Fruit fly (Drosophila melanogaster) whole organism, embryonic: ENCODE results near the gene CG42404.

ENCODE experiments used
- Antp ChIP-seq: fragments of 200-800 bp; sonication (Bioruptor generic); optimal IDR thresholded peaks from 3 replicates; lab custom pipeline; 2016; ENCODE audit warnings: missing biosample characterization, missing genetic modification characterization
- BEAF-32 ChIP-seq: fragments of 200-800 bp; sonication (Bioruptor generic); optimal IDR thresholded peaks from 3 replicates; lab custom pipeline; 2017; ENCODE audit warnings: missing biosample characterization, missing genetic modification characterization, mild to moderate bottlenecking, moderate library complexity, missing genetic modification reagents
- CG10267 ChIP-seq: fragments of 200-800 bp; sonication (Bioruptor generic); optimal IDR thresholded peaks from 2 replicates; lab custom pipeline; 2018; ENCODE audit warnings: missing biosample characterization, mild to moderate bottlenecking, missing genetic modification characterization, moderate library complexity
- CG10274 ChIP-seq: fragments of 200-800 bp; sonication (Bioruptor generic); optimal IDR thresholded peaks from 3 replicates; lab custom pipeline; 2017; ENCODE audit warnings: missing biosample characterization, mild to moderate bottlenecking, missing genetic modification characterization
- CG1233 ChIP-seq: fragments of 200-800 bp; sonication (Bioruptor generic); optimal IDR thresholded peaks from 4 replicates; lab custom pipeline; 2018; ENCODE audit warnings: missing biosample characterization, mild to moderate bottlenecking, missing genetic modification characterization
- CG13123 ChIP-seq: fragments of 200-800 bp; sonication (Bioruptor generic); optimal IDR thresholded peaks from 2 replicates; lab custom pipeline; 2016; ENCODE audit warnings: missing biosample characterization, missing genetic modification characterization
- CG13624 ChIP-seq: fragments of 200-800 bp; sonication (Bioruptor generic); optimal IDR thresholded peaks from 2 replicates; lab custom pipeline; 2016; ENCODE audit warnings: missing biosample characterization, missing genetic modification characterization
- CG14441 ChIP-seq: fragments of 200-800 bp; sonication (Bioruptor generic); IDR thresholded peaks from 2 replicates; pipeline ENCODE4 v1.3.6; 2022; ENCODE audit warnings: missing biosample characterization, missing genetic modification characterization
- CG14710 ChIP-seq: fragments of 200-800 bp; sonication (Bioruptor generic); optimal IDR thresholded peaks from 3 replicates; lab custom pipeline; 2019; ENCODE audit warnings: missing biosample characterization, mild to moderate bottlenecking, missing genetic modification characterization, moderate library complexity
- CG2116 ChIP-seq: fragments of 200-800 bp; sonication (Bioruptor generic); optimal IDR thresholded peaks from 3 replicates; lab custom pipeline; 2018; ENCODE audit warnings: missing biosample characterization, mild to moderate bottlenecking, missing genetic modification characterization
- CG2120 ChIP-seq: fragments of 200-800 bp; sonication (Bioruptor generic); optimal IDR thresholded peaks from 3 replicates; lab custom pipeline; 2016; ENCODE audit warnings: missing biosample characterization, missing genetic modification characterization
- CG32772 ChIP-seq: fragments of 200-800 bp; sonication (Bioruptor generic); IDR thresholded peaks from 2 replicates; pipeline ENCODE4 v1.3.6; 2022; ENCODE audit warnings: missing biosample characterization, missing genetic modification characterization
- CG34422 ChIP-seq: fragments of 200-800 bp; sonication (Bioruptor generic); IDR thresholded peaks from 3 replicates; pipeline ENCODE4 v1.3.6; 2022; ENCODE audit warnings: missing biosample characterization, missing genetic modification characterization
- CG3847 ChIP-seq: fragments of 200-800 bp; sonication (Bioruptor generic); IDR thresholded peaks from 2 replicates; pipeline ENCODE4 v1.3.6; 2022; ENCODE audit warnings: missing biosample characterization, missing genetic modification characterization
- CG4617 ChIP-seq: fragments of 200-800 bp; sonication (Bioruptor generic); optimal IDR thresholded peaks from 3 replicates; lab custom pipeline; 2016; ENCODE audit warnings: missing biosample characterization, missing genetic modification characterization, borderline replicate concordance
- CG6254 ChIP-seq: fragments of 200-800 bp; sonication (Bioruptor generic); optimal IDR thresholded peaks from 3 replicates; lab custom pipeline; 2017; ENCODE audit warnings: mild to moderate bottlenecking, missing biosample characterization, missing genetic modification reagents, missing genetic modification characterization
- CG8089 ChIP-seq: fragments of 200-800 bp; sonication (Bioruptor generic); optimal IDR thresholded peaks from 3 replicates; lab custom pipeline; 2016; ENCODE audit warnings: missing biosample characterization, missing genetic modification characterization
- CG9797 ChIP-seq: fragments of 200-800 bp; sonication (Bioruptor generic); optimal IDR thresholded peaks from 3 replicates; lab custom pipeline; 2018; ENCODE audit warnings: missing biosample characterization, mild to moderate bottlenecking, missing genetic modification characterization
- D ChIP-seq, 2 experiments: fragments of 200-800 bp in 1 of 2; fragments of >200 bp in 1 of 2; sonication (Bioruptor generic) in 1 of 2; optimal IDR thresholded peaks; 2 replicates in 1 of 2; 3 replicates in 1 of 2; lab custom pipeline; 2017; ENCODE audit warnings: mild to moderate bottlenecking in 1 of 2, missing biosample characterization in 1 of 2, missing genetic modification characterization in 1 of 2, missing genetic modification reagents in 1 of 2
- Dbx ChIP-seq: fragments of 200-800 bp; sonication (Bioruptor generic); IDR thresholded peaks from 3 replicates; pipeline ENCODE4 v1.3.6; 2022; ENCODE audit warnings: missing biosample characterization, missing genetic modification characterization
- Dll ChIP-seq: fragments of 200-800 bp; sonication (Bioruptor generic); IDR thresholded peaks from 4 replicates; pipeline ENCODE4 v1.3.6; 2022; ENCODE audit warnings: missing biosample characterization, missing genetic modification characterization; ENCODE audit not compliant: partially characterized antibody
- Dp ChIP-seq: fragments of 200-800 bp; sonication (Bioruptor generic); optimal IDR thresholded peaks from 2 replicates; lab custom pipeline; 2018; ENCODE audit warnings: missing biosample characterization, mild to moderate bottlenecking, missing genetic modification characterization, moderate library complexity
- E2f1 ChIP-seq: fragments of 200-800 bp; sonication (Bioruptor generic); IDR thresholded peaks from 2 replicates; pipeline ENCODE4 v1.3.6; 2022; ENCODE audit warnings: missing biosample characterization, missing genetic modification characterization
- E2f2 ChIP-seq: fragments of 200-800 bp; sonication (Bioruptor generic); IDR thresholded peaks from 2 replicates; pipeline ENCODE4 v1.3.6; 2022; ENCODE audit warnings: missing biosample characterization, missing genetic modification characterization
- Ets97D ChIP-seq: fragments of 200-800 bp; sonication (Bioruptor generic); optimal IDR thresholded peaks from 3 replicates; lab custom pipeline; 2016; ENCODE audit warnings: missing biosample characterization, missing genetic modification characterization
- Hey ChIP-seq: fragments of 200-800 bp; sonication (Bioruptor generic); optimal IDR thresholded peaks from 3 replicates; lab custom pipeline; 2018; ENCODE audit warnings: missing biosample characterization, mild to moderate bottlenecking, missing genetic modification characterization
- Hmr ChIP-seq: fragments of 200-800 bp; sonication (Bioruptor generic); optimal IDR thresholded peaks from 3 replicates; lab custom pipeline; 2017; ENCODE audit warnings: mild to moderate bottlenecking, missing biosample characterization, missing genetic modification reagents, missing genetic modification characterization
- MBD-R2 ChIP-seq: fragments of 200-800 bp; sonication (Bioruptor generic); IDR thresholded peaks from 2 replicates; pipeline ENCODE4 v1.3.6; 2022; ENCODE audit warnings: missing biosample characterization, missing genetic modification characterization
- MESR4 ChIP-seq: fragments of 200-800 bp; sonication (Bioruptor generic); optimal IDR thresholded peaks from 2 replicates; lab custom pipeline; 2018; ENCODE audit warnings: missing biosample characterization, mild to moderate bottlenecking, missing genetic modification characterization, moderate library complexity
- NC2α ChIP-seq: fragments of 200-800 bp; sonication (Bioruptor generic); optimal IDR thresholded peaks from 2 replicates; lab custom pipeline; 2016; ENCODE audit warnings: missing biosample characterization, missing genetic modification characterization
- Neu2 ChIP-seq: fragments of 200-800 bp; sonication (Bioruptor generic); optimal IDR thresholded peaks from 3 replicates; lab custom pipeline; 2016; ENCODE audit warnings: missing biosample characterization, missing genetic modification characterization, borderline replicate concordance
- Rx ChIP-seq: fragments of 200-800 bp; sonication (Bioruptor generic); IDR thresholded peaks from 2 replicates; pipeline ENCODE4 v1.3.6; 2022; ENCODE audit warnings: missing biosample characterization, missing genetic modification characterization
- Scr ChIP-seq: fragments of 200-800 bp; sonication (Bioruptor generic); IDR thresholded peaks from 2 replicates; pipeline ENCODE4 v1.3.6; 2022; ENCODE audit warnings: missing biosample characterization, missing genetic modification characterization; ENCODE audit not compliant: partially characterized antibody
- Sin3A ChIP-seq: fragments of >200 bp; optimal IDR thresholded peaks from 2 replicates; lab custom pipeline; 2018
- Taf1 ChIP-seq: fragments of 200-800 bp; sonication (Bioruptor generic); IDR thresholded peaks from 2 replicates; pipeline ENCODE4 v1.3.6; 2022; ENCODE audit warnings: missing biosample characterization, missing genetic modification characterization
- Xbp1 ChIP-seq: fragments of 200-800 bp; sonication (Bioruptor generic); optimal IDR thresholded peaks from 3 replicates; lab custom pipeline; 2016; ENCODE audit warnings: missing biosample characterization, mild to moderate bottlenecking, missing genetic modification characterization
- YL-1 ChIP-seq: fragments of 200-800 bp; sonication (Bioruptor generic); optimal IDR thresholded peaks from 3 replicates; lab custom pipeline; 2017; ENCODE audit warnings: missing biosample characterization, mild to moderate bottlenecking, missing genetic modification characterization
- ash1 ChIP-seq: fragments of 200-800 bp; sonication (Bioruptor generic); optimal IDR thresholded peaks from 2 replicates; lab custom pipeline; 2018; ENCODE audit warnings: missing biosample characterization, mild to moderate bottlenecking, missing genetic modification characterization
- fd102C ChIP-seq: fragments of 200-800 bp; sonication (Bioruptor generic); optimal IDR thresholded peaks from 2 replicates; lab custom pipeline; 2018; ENCODE audit warnings: missing biosample characterization, mild to moderate bottlenecking, missing genetic modification characterization, moderate library complexity
- gfzf ChIP-seq: fragments of 200-800 bp; sonication (Bioruptor generic); optimal IDR thresholded peaks from 2 replicates; lab custom pipeline; 2016; ENCODE audit warnings: missing biosample characterization, mild to moderate bottlenecking, missing genetic modification characterization, moderate library complexity
- gro ChIP-seq: fragments of 200-800 bp; sonication (Bioruptor generic); optimal IDR thresholded peaks from 2 replicates; lab custom pipeline; 2016; ENCODE audit warnings: missing biosample characterization, missing genetic modification characterization
- hth ChIP-seq: fragments of >200 bp; optimal IDR thresholded peaks from 2 replicates; lab custom pipeline; 2017; ENCODE audit warnings: inconsistent platforms
- lilli ChIP-seq: fragments of 200-800 bp; sonication (Bioruptor generic); optimal IDR thresholded peaks from 3 replicates; lab custom pipeline; 2016; ENCODE audit warnings: missing biosample characterization, missing genetic modification characterization
- mam ChIP-seq: fragments of 200-800 bp; sonication (Bioruptor generic); optimal IDR thresholded peaks from 3 replicates; lab custom pipeline; 2016; ENCODE audit warnings: missing biosample characterization, missing genetic modification characterization
- pb ChIP-seq: fragments of 200-800 bp; sonication (Bioruptor generic); optimal IDR thresholded peaks from 3 replicates; lab custom pipeline; 2016; ENCODE audit warnings: missing biosample characterization, missing genetic modification characterization
- prd ChIP-seq, 3 experiments: fragments of >200 bp in 2 of 3; fragments of 200-800 bp in 1 of 3; sonication (Bioruptor generic) in 1 of 3; optimal IDR thresholded peaks in 2 of 3; IDR thresholded peaks in 1 of 3; 2 replicates in 2 of 3; 3 replicates in 1 of 3; pipeline versions ENCODE4 v1.3.6 to Lab custom; 2017 to 2022; ENCODE audit warnings: missing biosample characterization in 1 of 3, missing genetic modification characterization in 1 of 3
- pzg ChIP-seq: fragments of 200-800 bp; sonication (Bioruptor generic); optimal IDR thresholded peaks from 3 replicates; lab custom pipeline; 2018; ENCODE audit warnings: missing biosample characterization, mild to moderate bottlenecking, missing genetic modification characterization, moderate library complexity
- ranshi ChIP-seq: fragments of 200-800 bp; sonication (Bioruptor generic); IDR thresholded peaks from 2 replicates; pipeline ENCODE4 v1.3.6; 2022; ENCODE audit warnings: missing biosample characterization, missing genetic modification characterization
- sens ChIP-seq: fragments of 200-800 bp; sonication (Bioruptor generic); peaks from one replicate; lab custom pipeline; 2016; ENCODE audit warnings: missing biosample characterization, missing genetic modification characterization
- stwl ChIP-seq: fragments of 200-800 bp; sonication (Bioruptor generic); optimal IDR thresholded peaks from 3 replicates; lab custom pipeline; 2018; ENCODE audit warnings: missing biosample characterization, mild to moderate bottlenecking, missing genetic modification characterization, moderate library complexity

Gene CG42404

DNA sequence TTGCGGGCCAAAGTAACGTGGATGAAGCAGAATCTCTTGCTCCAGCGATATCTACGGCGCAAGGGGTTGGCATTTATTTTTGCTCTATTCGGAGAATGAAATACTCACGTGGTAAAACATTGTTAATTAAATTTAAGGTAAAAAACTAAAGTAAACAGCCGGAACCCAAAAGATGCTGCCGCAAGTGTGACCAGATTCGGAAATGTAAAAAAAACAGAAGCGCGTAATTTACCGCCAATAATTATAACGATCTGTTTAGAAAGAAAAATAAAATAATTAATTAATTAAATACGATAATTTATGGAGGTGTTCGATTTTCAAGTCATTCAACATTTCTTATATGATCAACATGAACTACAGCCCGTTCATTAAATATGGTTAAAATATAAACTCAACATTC, 26.9 kb upstream of the CG42404 start, which contains the start of gene Polr2G:
TSS of gene Polr2G (minus strand) at position 208 of the 400 bp plus-strand sequence.
- peak; percentile 19 for TF ChIP-seq CG2116
- TF ChIP-seq E2f1 (GFP tag; lab: Robert Waterston, UW), result peak; percentile 24; the same call in 1 of the 2 replicates
- peak; percentile 34 for TF ChIP-seq YL-1 (GFP tag; lab: Kevin White, UChicago)
- TF ChIP-seq pzg (GFP tag; lab: Kevin White, UChicago), result peak; percentile 19
- no peak for TF ChIP-seq hth (lab: Kevin White, UChicago)
- peak; percentile 4 for TF ChIP-seq Ets97D (GFP tag; lab: Kevin White, UChicago)
- TF ChIP-seq CG1233 (GFP tag; lab: Kevin White, UChicago), result no peak
- TF ChIP-seq D (optimal IDR thresholded peaks at IDR 0.05; lab: Kevin White, UChicago), result no peak
- no peak for TF ChIP-seq D (GFP tag; optimal IDR thresholded peaks at IDR 0.05; lab: Kevin White, UChicago)
- no peak for TF ChIP-seq Rx (GFP tag; lab: Robert Waterston, UW)
- peak; percentile 67 for TF ChIP-seq Dp (GFP tag; lab: Kevin White, UChicago)
- TF ChIP-seq Dll (GFP tag; lab: Robert Waterston, UW), result peak; percentile 28; the same call in 1 of the 4 replicates
- TF ChIP-seq pb, result no peak
- TF ChIP-seq CG9797, result peak; percentile 48
- TF ChIP-seq gfzf, result peak; percentile 63
- no peak for TF ChIP-seq CG6254 (GFP tag; lab: Kevin White, UChicago)
- TF ChIP-seq prd (optimal IDR thresholded peaks at IDR 0.05; lab: Kevin White, UChicago), result no peak
- TF ChIP-seq prd (GFP tag; IDR thresholded peaks at IDR 0.05; lab: Robert Waterston, UW), result no peak
- peak; percentile 61 for TF ChIP-seq MESR4 (GFP tag; lab: Kevin White, UChicago)
- TF ChIP-seq stwl (tag; lab: Kevin White, UChicago), result peak; percentile 30
- peak; percentile 70 for TF ChIP-seq MBD-R2 (GFP tag; lab: Robert Waterston, UW)
- peak; percentile 13; the same call in 1 of the 3 replicates for TF ChIP-seq CG34422 (GFP tag; lab: Robert Waterston, UW)
- peak; percentile 15; the same call in 1 of the 2 replicates for TF ChIP-seq Scr (GFP tag; lab: Robert Waterston, UW)
- peak; percentile 67 for TF ChIP-seq E2f2 (GFP tag; lab: Robert Waterston, UW)
- peak; percentile 14 for TF ChIP-seq BEAF-32 (GFP tag; lab: Kevin White, UChicago)
- peak; percentile 50 for TF ChIP-seq CG4617 (GFP tag; lab: Kevin White, UChicago)
- TF ChIP-seq CG32772 (GFP tag; lab: Robert Waterston, UW), result no peak
- TF ChIP-seq CG10267 (tag; lab: Kevin White, UChicago), result peak; percentile 10
- peak; percentile 10 for TF ChIP-seq CG14710 (tag; lab: Kevin White, UChicago)
- TF ChIP-seq sens (GFP tag; lab: Kevin White, UChicago), result peak; percentile 42
- TF ChIP-seq Neu2, result no peak

DNA sequence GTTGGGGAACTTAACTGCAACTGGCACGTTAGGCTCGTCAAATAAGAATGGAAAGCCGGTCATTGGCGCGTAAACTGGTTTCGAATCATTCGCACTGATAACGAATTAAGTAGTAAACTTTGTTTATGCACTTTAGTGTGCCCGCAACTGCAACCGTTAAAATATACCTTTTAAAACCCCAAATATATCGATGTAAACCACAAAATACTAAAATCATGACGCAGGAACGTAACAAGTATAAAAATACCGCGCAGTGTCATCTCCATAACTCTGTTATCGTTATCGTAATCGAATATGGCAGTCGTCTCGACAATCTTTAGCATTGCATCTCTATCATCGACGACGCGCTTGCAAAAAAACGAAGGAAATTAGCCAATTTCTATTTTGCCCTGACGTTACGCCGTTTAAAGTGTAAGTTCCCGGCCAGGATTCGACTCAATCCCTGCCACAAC, 24.6 kb upstream of the CG42404 start, which contains the start of the genes CG31344 and Caf1-55:
TSS of gene CG31344 (minus strand) at position 51 of the 452 bp plus-strand sequence.
TSS of gene Caf1-55 (plus strand) at position 298 of the 452 bp plus-strand sequence.
- peak; percentile 93 for TF ChIP-seq gfzf
- no peak for TF ChIP-seq CG13123
- TF ChIP-seq mam (GFP tag; lab: Kevin White, UChicago), result no peak
- TF ChIP-seq NC2α, result no peak
- no peak for TF ChIP-seq CG10274 (GFP tag; lab: Kevin White, UChicago)
- no peak for TF ChIP-seq CG14441 (GFP tag; lab: Robert Waterston, UW)
- no peak for TF ChIP-seq CG8089 (GFP tag; lab: Kevin White, UChicago)
- no peak for TF ChIP-seq Antp (GFP tag; lab: Kevin White, UChicago)
- TF ChIP-seq Hey (tag; lab: Kevin White, UChicago), result no peak
- no peak for TF ChIP-seq fd102C
- TF ChIP-seq CG2120 (GFP tag; lab: Kevin White, UChicago), result peak; percentile 55
- peak; percentile 70 for TF ChIP-seq Sin3A (lab: Kevin White, UChicago)
- no peak for TF ChIP-seq Dbx (GFP tag; lab: Robert Waterston, UW)
- peak; percentile 28 for TF ChIP-seq Xbp1
- TF ChIP-seq Hmr (GFP tag; lab: Kevin White, UChicago), result no peak
- no peak for TF ChIP-seq Taf1 (GFP tag; lab: Robert Waterston, UW)
- TF ChIP-seq CG3847 (GFP tag; lab: Robert Waterston, UW), result peak; percentile 38; the same call in 1 of the 2 replicates
- peak; percentile 12 for TF ChIP-seq CG13624 (GFP tag; lab: Kevin White, UChicago)
- no peak for TF ChIP-seq ash1 (GFP tag; lab: Kevin White, UChicago)
- peak; percentile 37 for TF ChIP-seq lilli
- peak; percentile 26 for TF ChIP-seq gro (GFP tag; lab: Kevin White, UChicago)
- TF ChIP-seq ranshi, result no peak
